Worm (Caenorhabditis elegans): ENCODE measurements around the gene srh-204.

DNA sequence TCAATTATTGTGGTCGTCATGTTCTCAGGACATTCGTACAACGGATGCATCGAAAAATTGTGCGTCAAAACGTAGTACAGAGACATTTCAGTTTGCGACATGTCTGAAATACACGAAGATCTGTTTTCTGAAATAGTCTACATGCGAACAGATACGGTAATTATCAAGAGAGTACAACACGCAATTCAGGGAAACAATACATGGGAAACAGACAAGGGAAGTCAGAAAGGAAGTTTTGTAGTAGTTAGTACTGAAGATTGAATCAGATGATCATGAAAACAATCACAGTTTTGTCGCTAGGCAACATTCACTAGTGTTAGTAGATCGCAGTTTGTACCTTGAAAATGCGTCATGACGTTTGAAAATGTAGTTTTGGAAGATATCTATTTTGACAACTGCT is 9.9 kb upstream of the srh-204 start, which contains the start of gene srt-13:
- no peak for TF ChIP-seq him-1 (tag; optimal IDR thresholded peaks at IDR 0.05)
- no peak for TF ChIP-seq W03F9.2 (tag; optimal IDR thresholded peaks at IDR 0.05)

Data from whole organism, L4/young adult.